Fruit fly (Drosophila melanogaster): ENCODE data around the gene CG45080.

DNA sequence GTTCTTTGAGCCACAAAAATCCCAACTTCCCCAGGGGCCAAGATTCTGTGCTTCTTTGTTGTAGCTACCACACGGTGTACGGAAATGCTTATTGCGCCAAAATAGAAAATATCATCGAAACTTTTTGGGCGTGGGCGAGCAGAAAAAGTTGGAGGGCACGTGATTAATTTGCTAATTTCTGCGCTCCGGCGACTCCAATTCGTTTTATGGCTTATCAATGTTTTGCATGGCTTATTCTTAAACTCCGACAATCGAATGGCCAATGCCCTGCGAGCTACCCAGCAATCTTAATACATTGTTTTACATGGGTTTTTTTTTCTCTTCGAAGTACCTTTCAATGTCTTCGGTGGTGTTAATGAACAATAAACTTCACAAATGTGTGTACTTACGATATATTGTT is 43.6 kb downstream of the CG45080 start:
- no peak for TF ChIP-seq CG18599 (GFP tag; optimal IDR thresholded peaks at IDR 0.05)
- TF ChIP-seq CG15514 (GFP tag; optimal IDR thresholded peaks at IDR 0.05) = no peak
- no peak for TF ChIP-seq Lim3 (GFP tag; IDR thresholded peaks at IDR 0.05)
- no peak for TF ChIP-seq her (GFP tag; optimal IDR thresholded peaks at IDR 0.05)
- no peak for TF ChIP-seq CG10462 (GFP tag; optimal IDR thresholded peaks at IDR 0.05)
- no peak for TF ChIP-seq toy (GFP tag; IDR thresholded peaks at IDR 0.05)
- no peak for TF ChIP-seq CG4328 (GFP tag; optimal IDR thresholded peaks at IDR 0.05)
- no peak for TF ChIP-seq CG12744 (GFP tag; optimal IDR thresholded peaks at IDR 0.05)
- TF ChIP-seq Scr (GFP tag; IDR thresholded peaks at IDR 0.05; ENCODE audit: partially characterized antibody) = no peak
- TF ChIP-seq Bteb2 (GFP tag; optimal IDR thresholded peaks at IDR 0.05) = no peak
- no peak for TF ChIP-seq Hmx (GFP tag; optimal IDR thresholded peaks at IDR 0.05)
- TF ChIP-seq CG10543 (GFP tag; optimal IDR thresholded peaks at IDR 0.05) = no peak
